Fruit fly (Drosophila melanogaster): ENCODE measurements around the gene CG4408.

Gene CG4408

DNA sequence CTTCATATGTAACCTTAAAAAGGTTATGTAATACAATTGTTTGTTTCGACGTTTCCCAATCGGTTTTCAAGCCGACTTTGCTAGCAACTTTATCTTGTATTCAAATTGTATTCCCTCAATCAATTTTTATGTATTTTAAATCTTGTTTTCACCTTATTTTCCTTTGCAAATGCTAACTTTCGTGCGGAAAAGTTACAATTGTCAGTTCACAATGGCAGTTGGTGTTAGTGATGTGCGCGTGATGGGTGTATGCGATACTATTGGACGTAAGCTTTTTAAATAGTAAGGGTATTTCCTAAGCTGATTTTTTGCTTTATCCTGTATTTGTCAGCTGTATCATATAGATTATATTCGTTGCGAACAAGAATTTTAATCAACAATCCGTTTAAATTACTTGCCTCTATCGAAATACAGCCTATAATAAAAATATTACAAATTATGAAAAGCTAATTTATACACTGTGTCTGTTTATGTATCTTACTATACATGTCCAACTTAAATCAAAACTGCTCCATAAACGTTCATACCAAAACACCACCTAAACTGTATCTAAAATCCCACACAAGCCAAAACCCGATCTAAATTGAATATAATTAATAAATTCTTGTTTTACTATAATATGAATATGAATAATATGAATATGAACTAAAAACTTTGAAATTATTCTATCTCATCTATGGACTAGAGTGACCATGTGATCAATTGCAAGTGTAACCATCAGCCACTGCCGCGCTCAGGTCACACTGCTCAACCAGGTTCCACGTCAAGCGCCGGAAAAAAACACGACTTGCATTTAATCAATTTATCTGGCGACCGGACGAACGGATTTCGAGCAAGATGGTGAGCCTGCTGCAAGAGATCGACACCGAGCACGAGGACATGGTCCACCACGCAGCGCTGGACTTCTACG is 7.3 kb downstream of the CG4408 start, which contains the start of the genes ATPsynCF6 and Sec13 (continued):
- TF ChIP-seq ken (GFP tag; IDR thresholded peaks at IDR 0.05) (no peak; the same call in 2 of the 3 replicates), prd (optimal IDR thresholded peaks at IDR 0.05) (no peak), prd (GFP tag; IDR thresholded peaks at IDR 0.05) (peak; percentile 48; the same call in 1 of the 3 replicates), Spps (tag; optimal IDR thresholded peaks at IDR 0.05) (no peak), fd96Cb (tag; optimal IDR thresholded peaks at IDR 0.05) (peak; percentile 46), eyg (GFP tag; optimal IDR thresholded peaks at IDR 0.05) (no peak), B-H2 (GFP tag; optimal IDR thresholded peaks at IDR 0.05) (no peak), CG2120 (GFP tag; optimal IDR thresholded peaks at IDR 0.05) (peak; percentile 56), CG42726 (GFP tag; IDR thresholded peaks at IDR 0.05; ENCODE audit: partially characterized antibody) (peak; percentile 93), CG13624 (GFP tag; optimal IDR thresholded peaks at IDR 0.05) (peak; percentile 20), sim (GFP tag; IDR thresholded peaks at IDR 0.05) (0 out of 2 replicates have a peak, but pooled peaks have one; percentile 40), CG31441 (GFP tag; IDR thresholded peaks at IDR 0.05) (peak; percentile 60), amos (GFP tag; IDR thresholded peaks at IDR 0.05; ENCODE audit: partially characterized antibody) (peak; percentile 96), CG4360 (GFP tag; IDR thresholded peaks at IDR 0.05) (no peak), CG7556 (GFP tag; optimal IDR thresholded peaks at IDR 0.05) (peak; percentile 26), CG11247 (GFP tag; IDR thresholded peaks at IDR 0.05) (peak; percentile 65), corto (GFP tag; optimal IDR thresholded peaks at IDR 0.05) (no peak), schlank (tag; optimal IDR thresholded peaks at IDR 0.05) (no peak), CG18476 (GFP tag; optimal IDR thresholded peaks at IDR 0.05) (peak; percentile 29), CG30020 (tag; optimal IDR thresholded peaks at IDR 0.05) (peak; percentile 40), Gsc (GFP tag; IDR thresholded peaks at IDR 0.05) (no peak), CG3838 (GFP tag; optimal IDR thresholded peaks at IDR 0.05) (no peak), CG12219 (GFP tag; optimal IDR thresholded peaks at IDR 0.05) (no peak), gro (GFP tag; optimal IDR thresholded peaks at IDR 0.05) (peak; percentile 53), Dad (GFP tag; optimal IDR thresholded peaks at IDR 0.05) (no peak), twi (tag; optimal IDR thresholded peaks at IDR 0.05) (peak; percentile 28), CG2129 (GFP tag; IDR thresholded peaks at IDR 0.05; ENCODE audit: partially characterized antibody) (peak; percentile 87), jigr1 (GFP tag; IDR thresholded peaks at IDR 0.05) (no peak), CG6791 (GFP tag; IDR thresholded peaks at IDR 0.05; ENCODE audit: partially characterized antibody) (peak; percentile 91), ERR (GFP tag; optimal IDR thresholded peaks at IDR 0.05) (no peak), CG1233 (GFP tag; optimal IDR thresholded peaks at IDR 0.05) (peak; percentile 37), ci (GFP tag; IDR thresholded peaks at IDR 0.05) (peak; percentile 60), CG7271 (tag; optimal IDR thresholded peaks at IDR 0.05) (no peak), CG10274 (GFP tag; optimal IDR thresholded peaks at IDR 0.05) (no peak), tll (GFP tag; optimal IDR thresholded peaks at IDR 0.05) (no peak), CG3163 (GFP tag; optimal IDR thresholded peaks at IDR 0.05) (no peak), p53 (GFP tag; optimal IDR thresholded peaks at IDR 0.05) (no peak), CG18599 (GFP tag; optimal IDR thresholded peaks at IDR 0.05) (peak; percentile 66), pfk (GFP tag; optimal IDR thresholded peaks at IDR 0.05) (no peak), chn (GFP tag; optimal IDR thresholded peaks at IDR 0.05) (no peak), sob (GFP tag; IDR thresholded peaks at IDR 0.05) (peak; percentile 58), CG6689 (GFP tag; IDR thresholded peaks at IDR 0.05) (peak; percentile 48), Dip2 (GFP tag; IDR thresholded peaks at IDR 0.05) (no peak), CG2202 (tag; optimal IDR thresholded peaks at IDR 0.05) (no peak), CG2199 (GFP tag; IDR thresholded peaks at IDR 0.05) (0 out of 3 replicates have a peak, but pooled peaks have one; percentile 21), CG6683 (GFP tag; optimal IDR thresholded peaks at IDR 0.05) (no peak), CG8290 (GFP tag; optimal IDR thresholded peaks at IDR 0.05) (peak; percentile 22), CG8290 (tag; optimal IDR thresholded peaks at IDR 0.05) (peak; percentile 2 to 19), Doc2 (GFP tag; IDR thresholded peaks at IDR 0.05) (no peak)

Data from whole organism, embryonic.